Worm (Caenorhabditis elegans): ENCODE data around the gene M176.9.
"Not testable (repeated sequence)": the region's sequence is repeated elsewhere in the genome, so short reads cannot be mapped to it uniquely, and the experiment has no call there.

DNA sequence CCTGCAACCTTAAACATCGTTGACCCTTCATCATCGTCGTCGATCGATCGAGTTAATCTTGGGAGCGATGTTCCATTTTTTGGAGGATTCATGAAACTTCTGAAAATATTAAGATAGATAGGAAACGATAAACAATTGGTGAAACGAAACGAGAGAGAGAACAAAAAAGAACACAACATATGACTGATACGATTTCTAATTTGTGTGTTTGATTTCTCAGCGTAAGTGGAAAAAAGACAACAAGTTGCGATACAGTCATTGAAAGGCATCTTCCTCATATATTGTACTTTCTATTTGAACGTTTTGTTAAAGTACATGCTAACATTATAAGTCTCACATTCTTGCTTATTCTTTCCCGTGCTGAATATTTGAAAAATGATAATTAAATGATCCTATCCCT is 40.8 kb upstream of the M176.9 start, which contains the start of gene R09D1.12:
- TF ChIP-seq lsy-2 (tag; optimal IDR thresholded peaks at IDR 0.05); elt-3 (tag; optimal IDR thresholded peaks at IDR 0.05); ZK546.5 (tag; optimal IDR thresholded peaks at IDR 0.05); blmp-1 (tag; optimal IDR thresholded peaks at IDR 0.05; ENCODE audit: insufficient read depth); zag-1 (tag; optimal IDR thresholded peaks at IDR 0.05); lin-13 (GFP tag; optimal IDR thresholded peaks at IDR 0.05); ama-1 (optimal IDR thresholded peaks at IDR 0.05); sma-3 (GFP tag; optimal IDR thresholded peaks at IDR 0.05); sma-9 (GFP tag; optimal IDR thresholded peaks at IDR 0.05); sma-9 (tag; optimal IDR thresholded peaks at IDR 0.05): not testable (repeated sequence)

All from whole organism, L2 larva.